Fruit fly (Drosophila melanogaster) whole organism, embryonic: ENCODE measurements around the gene Rh4.
A peak's percentile ranks its signal among the peaks of the same experiment; 100 is the strongest.

Experiments used
- Bgb ChIP-seq: fragments of 200-800 bp; sonication (Bioruptor generic); IDR thresholded peaks from 2 replicates; pipeline ENCODE4 v1.3.6; 2022; ENCODE audit warnings: missing biosample characterization, missing genetic modification characterization; ENCODE audit not compliant: partially characterized antibody
- Blimp-1 ChIP-seq: fragments of 200-800 bp; sonication (Bioruptor generic); optimal IDR thresholded peaks from 3 replicates; lab custom pipeline; 2018; ENCODE audit warnings: missing biosample characterization, missing genetic modification characterization, mild to moderate bottlenecking, moderate library complexity, missing genetic modification reagents
- CG10543 ChIP-seq: fragments of 200-800 bp; sonication (Bioruptor generic); optimal IDR thresholded peaks from 3 replicates; lab custom pipeline; 2017; ENCODE audit warnings: missing biosample characterization, mild to moderate bottlenecking, missing genetic modification characterization, moderate library complexity
- CG11093 ChIP-seq: fragments of 200-800 bp; sonication (Bioruptor generic); IDR thresholded peaks from 3 replicates; pipeline ENCODE4 v1.3.6; 2022; ENCODE audit warnings: missing biosample characterization, missing genetic modification characterization
- CG11247 ChIP-seq: fragments of 200-800 bp; sonication (Bioruptor generic); IDR thresholded peaks from 2 replicates; pipeline ENCODE4 v1.3.6; 2022; ENCODE audit warnings: missing biosample characterization, missing genetic modification characterization
- CG11504 ChIP-seq: fragments of 200-800 bp; sonication (Bioruptor generic); optimal IDR thresholded peaks from 3 replicates; lab custom pipeline; 2019; ENCODE audit warnings: missing biosample characterization, mild to moderate bottlenecking, missing genetic modification characterization, moderate library complexity
- CG13296 ChIP-seq: fragments of 200-800 bp; sonication (Bioruptor generic); optimal IDR thresholded peaks from 3 replicates; lab custom pipeline; 2018; ENCODE audit warnings: missing biosample characterization, mild to moderate bottlenecking, missing genetic modification characterization
- CG14014 ChIP-seq: fragments of 200-800 bp; sonication (Bioruptor generic); IDR thresholded peaks from 2 replicates; pipeline ENCODE4 v1.3.6; 2022; ENCODE audit warnings: missing biosample characterization, missing genetic modification characterization
- CG14667 ChIP-seq: fragments of 200-800 bp; sonication (Bioruptor generic); IDR thresholded peaks from 2 replicates; pipeline ENCODE4 v1.3.6; 2022; ENCODE audit warnings: missing biosample characterization, missing genetic modification characterization
- CG15514 ChIP-seq: fragments of 200-800 bp; sonication (Bioruptor generic); optimal IDR thresholded peaks from 3 replicates; lab custom pipeline; 2017; ENCODE audit warnings: missing biosample characterization, missing genetic modification characterization, mild to moderate bottlenecking, moderate library complexity, missing genetic modification reagents
- CG2120 ChIP-seq: fragments of 200-800 bp; sonication (Bioruptor generic); optimal IDR thresholded peaks from 3 replicates; lab custom pipeline; 2016; ENCODE audit warnings: missing biosample characterization, missing genetic modification characterization
- CG2678 ChIP-seq: fragments of 200-800 bp; sonication (Bioruptor generic); optimal IDR thresholded peaks from 3 replicates; lab custom pipeline; 2019; ENCODE audit warnings: missing biosample characterization, mild to moderate bottlenecking, missing genetic modification characterization, moderate library complexity
- CG2889 ChIP-seq: fragments of 200-800 bp; sonication (Bioruptor generic); IDR thresholded peaks from 3 replicates; pipeline ENCODE4 v1.3.6; 2022; ENCODE audit warnings: missing biosample characterization, missing genetic modification characterization
- CG31365 ChIP-seq: fragments of 200-800 bp; sonication (Bioruptor generic); optimal IDR thresholded peaks from 2 replicates; lab custom pipeline; 2018; ENCODE audit warnings: missing biosample characterization, mild to moderate bottlenecking, missing genetic modification characterization
- CG3163 ChIP-seq: fragments of 200-800 bp; sonication (Bioruptor generic); optimal IDR thresholded peaks from 3 replicates; lab custom pipeline; 2016; ENCODE audit warnings: missing biosample characterization, missing genetic modification characterization
- CG34224 ChIP-seq: fragments of 200-800 bp; sonication (Bioruptor generic); IDR thresholded peaks from 3 replicates; pipeline ENCODE4 v1.3.6; 2022; ENCODE audit warnings: missing biosample characterization, missing genetic modification characterization; ENCODE audit not compliant: partially characterized antibody
- CG4328 ChIP-seq: fragments of 200-800 bp; sonication (Bioruptor generic); optimal IDR thresholded peaks from 3 replicates; lab custom pipeline; 2017; ENCODE audit warnings: missing biosample characterization, missing genetic modification reagents, missing genetic modification characterization
- CG4820 ChIP-seq: fragments of 200-800 bp; sonication (Bioruptor generic); optimal IDR thresholded peaks from 3 replicates; lab custom pipeline; 2016; ENCODE audit warnings: missing biosample characterization, missing genetic modification characterization
- CG6654 ChIP-seq: fragments of 200-800 bp; sonication (Bioruptor generic); optimal IDR thresholded peaks from 2 replicates; lab custom pipeline; 2017; ENCODE audit warnings: missing biosample characterization, mild to moderate bottlenecking, missing genetic modification characterization
- CG8281 ChIP-seq: fragments of 200-800 bp; sonication (Bioruptor generic); optimal IDR thresholded peaks from 2 replicates; lab custom pipeline; 2018; ENCODE audit warnings: missing biosample characterization, mild to moderate bottlenecking, missing genetic modification characterization, moderate library complexity
- CG9215 ChIP-seq: fragments of 200-800 bp; sonication (Bioruptor generic); IDR thresholded peaks from 2 replicates; pipeline ENCODE4 v1.3.6; 2022; ENCODE audit warnings: missing biosample characterization, missing genetic modification characterization
- CG9932 ChIP-seq: fragments of 200-800 bp; sonication (Bioruptor generic); IDR thresholded peaks from 2 replicates; pipeline ENCODE4 v1.3.6; 2022; ENCODE audit warnings: missing biosample characterization, missing genetic modification characterization
- CkIIα-i1 ChIP-seq: fragments of 200-800 bp; sonication (Bioruptor generic); IDR thresholded peaks from 2 replicates; pipeline ENCODE4 v1.3.6; 2022; ENCODE audit warnings: missing biosample characterization, missing genetic modification characterization
- D19B ChIP-seq: fragments of 200-800 bp; sonication (Bioruptor generic); optimal IDR thresholded peaks from 2 replicates; lab custom pipeline; 2017; ENCODE audit warnings: missing biosample characterization, mild to moderate bottlenecking, missing genetic modification characterization
- Dbx ChIP-seq: fragments of 200-800 bp; sonication (Bioruptor generic); IDR thresholded peaks from 3 replicates; pipeline ENCODE4 v1.3.6; 2022; ENCODE audit warnings: missing biosample characterization, missing genetic modification characterization
- Drgx ChIP-seq: fragments of 200-800 bp; sonication (Bioruptor generic); IDR thresholded peaks from 2 replicates; pipeline ENCODE4 v1.3.6; 2022; ENCODE audit warnings: missing biosample characterization, missing genetic modification characterization
- Fer1 ChIP-seq: fragments of 200-800 bp; sonication (Bioruptor generic); optimal IDR thresholded peaks from 2 replicates; lab custom pipeline; 2017; ENCODE audit warnings: missing biosample characterization, mild to moderate bottlenecking, missing genetic modification characterization
- H15 ChIP-seq: fragments of 200-800 bp; sonication (Bioruptor generic); IDR thresholded peaks from 3 replicates; pipeline ENCODE4 v1.3.6; 2022; ENCODE audit warnings: missing biosample characterization, missing genetic modification characterization
- H2.0 ChIP-seq: fragments of 200-800 bp; sonication (Bioruptor generic); IDR thresholded peaks from 2 replicates; pipeline ENCODE4 v1.3.6; 2022; ENCODE audit warnings: missing biosample characterization, missing genetic modification characterization
- NC2β ChIP-seq: fragments of 200-800 bp; sonication (Bioruptor generic); optimal IDR thresholded peaks from 2 replicates; lab custom pipeline; 2016; ENCODE audit warnings: missing biosample characterization, missing genetic modification characterization
- NfI ChIP-seq: fragments of 200-800 bp; sonication (Bioruptor generic); optimal IDR thresholded peaks from 3 replicates; lab custom pipeline; 2018; ENCODE audit warnings: missing biosample characterization, mild to moderate bottlenecking, missing genetic modification characterization, moderate library complexity
- Oli ChIP-seq: fragments of 200-800 bp; sonication (Bioruptor generic); optimal IDR thresholded peaks from 2 replicates; lab custom pipeline; 2018; ENCODE audit warnings: missing biosample characterization, mild to moderate bottlenecking, missing genetic modification characterization, moderate library complexity
- YL-1 ChIP-seq: fragments of 200-800 bp; sonication (Bioruptor generic); optimal IDR thresholded peaks from 3 replicates; lab custom pipeline; 2017; ENCODE audit warnings: missing biosample characterization, mild to moderate bottlenecking, missing genetic modification characterization
- ci ChIP-seq: fragments of 200-800 bp; sonication (Bioruptor generic); IDR thresholded peaks from 3 replicates; pipeline ENCODE4 v1.3.6; 2022; ENCODE audit warnings: missing biosample characterization, missing genetic modification characterization
- da ChIP-seq: fragments of 200-800 bp; sonication (Bioruptor generic); optimal IDR thresholded peaks from 2 replicates; lab custom pipeline; 2016; ENCODE audit warnings: missing biosample characterization, missing genetic modification characterization
- dmrt11E ChIP-seq: fragments of 200-800 bp; sonication (Bioruptor generic); optimal IDR thresholded peaks from 3 replicates; lab custom pipeline; 2018; ENCODE audit warnings: missing biosample characterization, mild to moderate bottlenecking, missing genetic modification characterization, moderate library complexity
- grn ChIP-seq: fragments of 200-800 bp; sonication (Bioruptor generic); optimal IDR thresholded peaks from 3 replicates; lab custom pipeline; 2017; ENCODE audit warnings: missing biosample characterization, missing genetic modification characterization
- hbn ChIP-seq: fragments of 200-800 bp; sonication (Bioruptor generic); IDR thresholded peaks from 2 replicates; pipeline ENCODE4 v1.3.6; 2022; ENCODE audit warnings: missing biosample characterization, missing genetic modification characterization; ENCODE audit not compliant: partially characterized antibody
- lbe ChIP-seq: fragments of 200-800 bp; sonication (Bioruptor generic); optimal IDR thresholded peaks from 2 replicates; lab custom pipeline; 2016; ENCODE audit warnings: missing biosample characterization, mild to moderate bottlenecking, missing genetic modification characterization
- lilli ChIP-seq: fragments of 200-800 bp; sonication (Bioruptor generic); optimal IDR thresholded peaks from 3 replicates; lab custom pipeline; 2016; ENCODE audit warnings: missing biosample characterization, missing genetic modification characterization
- lov ChIP-seq, 2 experiments: fragments of 200-800 bp in 1 of 2; fragments of >200 bp in 1 of 2; sonication (Bioruptor generic) in 1 of 2; IDR thresholded peaks in 1 of 2; optimal IDR thresholded peaks in 1 of 2; 2 replicates in 1 of 2; 3 replicates in 1 of 2; pipeline versions ENCODE4 v1.3.6 to Lab custom; 2017 to 2022; ENCODE audit warnings: missing biosample characterization in 1 of 2, missing genetic modification characterization in 1 of 2
- mam ChIP-seq: fragments of 200-800 bp; sonication (Bioruptor generic); optimal IDR thresholded peaks from 3 replicates; lab custom pipeline; 2016; ENCODE audit warnings: missing biosample characterization, missing genetic modification characterization
- nerfin-2 ChIP-seq: fragments of 200-800 bp; sonication (Bioruptor generic); IDR thresholded peaks from 2 replicates; pipeline ENCODE4 v1.3.6; 2022; ENCODE audit warnings: missing biosample characterization, missing genetic modification characterization; ENCODE audit not compliant: partially characterized antibody
- row ChIP-seq: fragments of 200-800 bp; sonication (Bioruptor generic); IDR thresholded peaks from 3 replicates; pipeline ENCODE4 v1.3.6; 2022; ENCODE audit warnings: missing biosample characterization, missing genetic modification characterization
- sens ChIP-seq: fragments of 200-800 bp; sonication (Bioruptor generic); peaks from one replicate; lab custom pipeline; 2016; ENCODE audit warnings: missing biosample characterization, missing genetic modification characterization
- so ChIP-seq: fragments of 200-800 bp; sonication (Bioruptor generic); IDR thresholded peaks from 3 replicates; pipeline ENCODE4 v1.3.6; 2022; ENCODE audit warnings: missing biosample characterization, missing genetic modification characterization
- trem ChIP-seq: fragments of 200-800 bp; optimal IDR thresholded peaks from 3 replicates; lab custom pipeline; 2019; ENCODE audit warnings: missing biosample characterization, mild to moderate bottlenecking, missing genetic modification characterization, moderate library complexity
- unc-4 ChIP-seq: fragments of 200-800 bp; sonication (Bioruptor generic); IDR thresholded peaks from 2 replicates; pipeline ENCODE4 v1.3.6; 2022; ENCODE audit warnings: missing biosample characterization, missing genetic modification characterization; ENCODE audit not compliant: partially characterized antibody
- unpg ChIP-seq: fragments of 200-800 bp; sonication (Bioruptor generic); optimal IDR thresholded peaks from 3 replicates; lab custom pipeline; 2018; ENCODE audit warnings: missing biosample characterization, mild to moderate bottlenecking, missing genetic modification characterization, moderate library complexity
- wdn ChIP-seq: fragments of 200-800 bp; sonication (Bioruptor generic); IDR thresholded peaks from 2 replicates; pipeline ENCODE4 v1.3.6; 2022; ENCODE audit warnings: missing biosample characterization, missing genetic modification characterization

The Rh4 gene

dm6 chr3L:16886179-16886930 is 24.0 kb upstream of the Rh4 start (continued):
- TF ChIP-seq dmrt11E (tag; lab: Kevin White, UChicago) = no peak
- no peak for TF ChIP-seq CG10543
- TF ChIP-seq CG11504 (tag; lab: Kevin White, UChicago) = no peak
- peak; percentile 54 for TF ChIP-seq sens
- no peak for TF ChIP-seq CG2678 (tag; lab: Kevin White, UChicago)
- TF ChIP-seq grn (GFP tag; lab: Kevin White, UChicago) = peak; percentile 58
- no peak for TF ChIP-seq wdn
- no peak for TF ChIP-seq lov (optimal IDR thresholded peaks at IDR 0.05; lab: Kevin White, UChicago)
- no peak for TF ChIP-seq lov (GFP tag; IDR thresholded peaks at IDR 0.05; lab: Robert Waterston, UW)
- no peak for TF ChIP-seq CG9932
- TF ChIP-seq NC2β = no peak
- TF ChIP-seq CG31365 (tag; lab: Kevin White, UChicago) = no peak
- TF ChIP-seq Drgx (GFP tag; lab: Robert Waterston, UW) = 0 out of 2 replicates have a peak, but pooled peaks have one; percentile 17
- no peak for TF ChIP-seq CG14667
- TF ChIP-seq CG11247 (GFP tag; lab: Robert Waterston, UW) = no peak
- 0 out of 3 replicates have a peak, but pooled peaks have one; percentile 33 for TF ChIP-seq ci (GFP tag; lab: Robert Waterston, UW)
- TF ChIP-seq NfI (GFP tag; lab: Kevin White, UChicago) = no peak
- no peak for TF ChIP-seq CG4820 (GFP tag; lab: Kevin White, UChicago)
- no peak for TF ChIP-seq Blimp-1
- no peak for TF ChIP-seq CG15514 (GFP tag; lab: Kevin White, UChicago)
- no peak for TF ChIP-seq unc-4
- TF ChIP-seq CG11093 (GFP tag; lab: Robert Waterston, UW) = no peak
- no peak for TF ChIP-seq hbn
- 0 out of 3 replicates have a peak, but pooled peaks have one; percentile 10 for TF ChIP-seq row
- peak; percentile 14 for TF ChIP-seq Oli (tag; lab: Kevin White, UChicago)
- peak; percentile 98 for TF ChIP-seq CG8281 (tag; lab: Kevin White, UChicago)
- TF ChIP-seq CG2889 (GFP tag; lab: Robert Waterston, UW) = no peak
- no peak for TF ChIP-seq lbe (GFP tag; lab: Kevin White, UChicago)
- TF ChIP-seq CG3163 (GFP tag; lab: Kevin White, UChicago) = no peak
- TF ChIP-seq trem (tag; lab: Kevin White, UChicago) = no peak
- no peak for TF ChIP-seq D19B (GFP tag; lab: Kevin White, UChicago)
- no peak for TF ChIP-seq CG4328 (GFP tag; lab: Kevin White, UChicago)
- TF ChIP-seq mam (GFP tag; lab: Kevin White, UChicago) = no peak
- TF ChIP-seq Bgb (GFP tag; lab: Robert Waterston, UW) = 0 out of 2 replicates have a peak, but pooled peaks have one; percentile 10
- no peak for TF ChIP-seq CG2120

- peak; percentile 34 for TF ChIP-seq unpg (GFP tag; lab: Kevin White, UChicago)
- TF ChIP-seq CG6654 (GFP tag; lab: Kevin White, UChicago) = no peak
- TF ChIP-seq CG9215 (GFP tag; lab: Robert Waterston, UW) = 0 out of 2 replicates have a peak, but pooled peaks have one; percentile 12
- TF ChIP-seq CG14014 = peak; percentile 48; the same call in 1 of the 2 replicates
- TF ChIP-seq da (GFP tag; lab: Kevin White, UChicago) = no peak
- no peak for TF ChIP-seq CG34224
- peak; percentile 28 for TF ChIP-seq lilli (GFP tag; lab: Kevin White, UChicago)
- peak; percentile 45; the same call in 1 of the 3 replicates for TF ChIP-seq Dbx (GFP tag; lab: Robert Waterston, UW)
- TF ChIP-seq so (GFP tag; lab: Robert Waterston, UW) = 0 out of 3 replicates have a peak, but pooled peaks have one; percentile 54
- TF ChIP-seq YL-1 = no peak
- 0 out of 3 replicates have a peak, but pooled peaks have one; percentile 9 for TF ChIP-seq H15 (GFP tag; lab: Robert Waterston, UW)
- TF ChIP-seq CG13296 (GFP tag; lab: Kevin White, UChicago) = peak; percentile 61
- TF ChIP-seq CkIIα-i1 (GFP tag; lab: Robert Waterston, UW) = no peak
- TF ChIP-seq H2.0 (GFP tag; lab: Robert Waterston, UW) = peak; percentile 17; the same call in 1 of the 2 replicates
- peak; percentile 19 for TF ChIP-seq Fer1 (GFP tag; lab: Kevin White, UChicago)
- TF ChIP-seq nerfin-2 = no peak
Observed at dm6 chr3L:16885042-16885441, 22.7 kb upstream of the Rh4 start.
